Worm (Caenorhabditis elegans) whole organism, young adult: Measurements from ENCODE around the gene psd-1.

Experiments
- B0019.2 ChIP-seq: fragments of 200-800 bp; sonication (Bioruptor generic); conservative IDR thresholded peaks from 2 replicates; pipeline ENCODE4 v1.3.6; 2022; ENCODE audit warnings: missing genetic modification reagents, missing genetic modification characterization, missing compliant biosample characterization
- B0035.1 ChIP-seq: sonication (generic microtip); optimal IDR thresholded peaks from 2 replicates; lab custom pipeline; 2016; ENCODE audit warnings: missing genetic modification characterization, mild to moderate bottlenecking, missing compliant biosample characterization, missing genotype, missing genetic modification reagents
- F22D6.2 ChIP-seq: sonication (generic microtip); optimal IDR thresholded peaks from 2 replicates; lab custom pipeline; 2016; ENCODE audit warnings: mild to moderate bottlenecking, missing genetic modification characterization, missing compliant biosample characterization
- F49E8.2 ChIP-seq: sonication (generic microtip); optimal IDR thresholded peaks from 3 replicates; lab custom pipeline; 2017; ENCODE audit warnings: missing genetic modification characterization, mild to moderate bottlenecking, missing compliant biosample characterization, antibody characterized with exemption, moderate library complexity; ENCODE audit not compliant: insufficient read depth
- F55B11.4 ChIP-seq: sonication (generic microtip); optimal IDR thresholded peaks from 2 replicates; lab custom pipeline; 2016; ENCODE audit warnings: missing compliant biosample characterization, missing genetic modification characterization, borderline replicate concordance; ENCODE audit not compliant: insufficient read depth
- F57C9.4 ChIP-seq: sonication (generic microtip); optimal IDR thresholded peaks from 2 replicates; lab custom pipeline; 2017; ENCODE audit warnings: mild to moderate bottlenecking, missing genetic modification characterization, missing compliant biosample characterization
- T26A5.8 ChIP-seq: sonication (generic microtip); optimal IDR thresholded peaks from 2 replicates; lab custom pipeline; 2016; ENCODE audit warnings: missing genetic modification characterization, missing compliant biosample characterization
- Y53G8AR.9 ChIP-seq: fragments of 200-800 bp; sonication (Bioruptor generic); conservative IDR thresholded peaks from 2 replicates; pipeline ENCODE4 v1.3.6; 2022; ENCODE audit warnings: missing genetic modification reagents, missing genetic modification characterization, missing compliant biosample characterization
- Y67H2A.10 ChIP-seq: fragments of 200-800 bp; sonication (Bioruptor generic); conservative IDR thresholded peaks from 2 replicates; pipeline ENCODE4 v1.3.6; 2022; ENCODE audit warnings: missing genetic modification reagents, missing genetic modification characterization, missing compliant biosample characterization
- attf-3 ChIP-seq: fragments of 200-800 bp; sonication (Bioruptor generic); conservative IDR thresholded peaks from 2 replicates; pipeline ENCODE4 v1.3.6; 2022; ENCODE audit warnings: missing genetic modification reagents, missing genetic modification characterization, missing compliant biosample characterization
- attf-5 ChIP-seq: fragments of 200-800 bp; sonication (Bioruptor generic); optimal IDR thresholded peaks from 2 replicates; lab custom pipeline; 2018; ENCODE audit warnings: mild to moderate bottlenecking, missing genetic modification characterization, missing compliant biosample characterization
- attf-6 ChIP-seq: fragments of 200-800 bp; sonication (Bioruptor generic); IDR thresholded peaks from 2 replicates; pipeline ENCODE4 v1.3.6; 2022; ENCODE audit warnings: missing genetic modification reagents, missing genetic modification characterization, missing compliant biosample characterization
- bed-1 ChIP-seq: fragments of 200-800 bp; sonication (Bioruptor generic); IDR thresholded peaks from 2 replicates; pipeline ENCODE4 v1.3.6; 2022; ENCODE audit warnings: missing genetic modification reagents, missing genetic modification characterization, missing compliant biosample characterization
- ceh-100 ChIP-seq: fragments of 200-800 bp; sonication (Bioruptor generic); IDR thresholded peaks from 2 replicates; pipeline ENCODE4 v1.3.6; 2022; ENCODE audit warnings: missing genetic modification reagents, missing genetic modification characterization, missing compliant biosample characterization
- ceh-27 ChIP-seq: fragments of 200-800 bp; sonication (Bioruptor generic); optimal IDR thresholded peaks from 2 replicates; lab custom pipeline; 2018; ENCODE audit warnings: mild to moderate bottlenecking, missing genetic modification characterization, moderate library complexity, missing compliant biosample characterization
- ceh-58 ChIP-seq: fragments of 200-800 bp; sonication (Bioruptor generic); IDR thresholded peaks from 2 replicates; pipeline ENCODE4 v1.3.6; 2022; ENCODE audit warnings: missing genetic modification characterization, missing compliant biosample characterization
- ceh-91 ChIP-seq: fragments of 200-800 bp; sonication (Bioruptor generic); IDR thresholded peaks from 2 replicates; pipeline ENCODE4 v1.3.6; 2022; ENCODE audit warnings: missing genetic modification reagents, missing genetic modification characterization, missing compliant biosample characterization
- dpff-1 ChIP-seq: sonication (generic microtip); optimal IDR thresholded peaks from 2 replicates; lab custom pipeline; 2017; ENCODE audit warnings: mild to moderate bottlenecking, missing genetic modification characterization, missing compliant biosample characterization
- gei-17 ChIP-seq: fragments of 200-800 bp; sonication (Bioruptor generic); optimal IDR thresholded peaks from 2 replicates; lab custom pipeline; 2018; ENCODE audit warnings: mild to moderate bottlenecking, missing genetic modification characterization, missing compliant biosample characterization
- hlh-26 ChIP-seq: fragments of 200-800 bp; sonication (Bioruptor generic); conservative IDR thresholded peaks from 2 replicates; pipeline ENCODE4 v1.3.6; 2022; ENCODE audit warnings: missing genetic modification reagents, missing genetic modification characterization, missing compliant biosample characterization
- lag-1 ChIP-seq: fragments of 200-800 bp; sonication (Bioruptor generic); IDR thresholded peaks from 2 replicates; pipeline ENCODE4 v1.3.6; 2022; ENCODE audit warnings: missing genetic modification reagents, missing genetic modification characterization, missing compliant biosample characterization
- let-607 ChIP-seq, 2 experiments: fragments of 200-800 bp in 1 of 2; sonication (Bioruptor generic) in 1 of 2; sonication (generic microtip) in 1 of 2; optimal IDR thresholded peaks; 2 replicates each; lab custom pipeline; 2016 to 2018; ENCODE audit warnings: mild to moderate bottlenecking in 2 of 2, missing compliant biosample characterization in 2 of 2, missing genetic modification characterization in 2 of 2, moderate library complexity in 2 of 2, missing genotype in 1 of 2
- madf-10 ChIP-seq: sonication (generic microtip); optimal IDR thresholded peaks from 2 replicates; lab custom pipeline; 2016; ENCODE audit warnings: mild to moderate bottlenecking, missing genetic modification characterization, missing compliant biosample characterization
- madf-3 ChIP-seq: fragments of 200-800 bp; sonication (Bioruptor generic); IDR thresholded peaks from 2 replicates; pipeline ENCODE4 v1.3.6; 2022; ENCODE audit warnings: missing genetic modification reagents, missing genetic modification characterization, missing compliant biosample characterization
- mes-4 ChIP-seq: sonication (generic microtip); optimal IDR thresholded peaks from 2 replicates; lab custom pipeline; 2016; ENCODE audit warnings: missing genotype, missing genetic modification characterization, missing compliant biosample characterization
- mxl-1 ChIP-seq: sonication (generic microtip); optimal IDR thresholded peaks from 2 replicates; lab custom pipeline; 2016; ENCODE audit warnings: missing genetic modification characterization, missing compliant biosample characterization
- nfya-2 ChIP-seq: fragments of 200-800 bp; sonication (Bioruptor generic); IDR thresholded peaks from 2 replicates; pipeline ENCODE4 v1.3.6; 2022; ENCODE audit warnings: missing genetic modification reagents, missing genetic modification characterization, missing compliant biosample characterization
- nhr-179 ChIP-seq: sonication (generic microtip); optimal IDR thresholded peaks from 2 replicates; lab custom pipeline; 2016; ENCODE audit warnings: mild to moderate bottlenecking, missing genetic modification characterization, missing compliant biosample characterization
- nhr-80 ChIP-seq: sonication (generic microtip); optimal IDR thresholded peaks from 2 replicates; lab custom pipeline; 2016; ENCODE audit warnings: missing genetic modification characterization, missing compliant biosample characterization
- pbrm-1 ChIP-seq: fragments of 200-800 bp; sonication (Bioruptor generic); IDR thresholded peaks from 2 replicates; pipeline ENCODE4 v1.3.6; 2022; ENCODE audit warnings: missing genetic modification reagents, missing genetic modification characterization, missing compliant biosample characterization
- rcor-1 ChIP-seq: fragments of 200-800 bp; sonication (Bioruptor generic); IDR thresholded peaks from 2 replicates; pipeline ENCODE4 v1.3.6; 2022; ENCODE audit warnings: missing genetic modification reagents, missing genetic modification characterization, missing compliant biosample characterization
- repo-1 ChIP-seq: sonication (generic microtip); optimal IDR thresholded peaks from 2 replicates; lab custom pipeline; 2017; ENCODE audit warnings: mild to moderate bottlenecking, missing genetic modification characterization, missing compliant biosample characterization
- snpc-3.4 ChIP-seq: sonication (generic microtip); optimal IDR thresholded peaks from 2 replicates; lab custom pipeline; 2017; ENCODE audit warnings: missing genetic modification characterization, mild to moderate bottlenecking, missing compliant biosample characterization, antibody characterized with exemption, moderate library complexity, missing genotype, missing genetic modification reagents
- xnd-1 ChIP-seq: sonication (generic microtip); optimal IDR thresholded peaks from 2 replicates; lab custom pipeline; 2016; ENCODE audit warnings: missing genotype, missing genetic modification reagents, missing genetic modification characterization, missing compliant biosample characterization
- ztf-28 ChIP-seq: fragments of 200-800 bp; sonication (Bioruptor generic); IDR thresholded peaks from 2 replicates; pipeline ENCODE4 v1.3.6; 2022; ENCODE audit warnings: missing genetic modification reagents, missing genetic modification characterization, missing compliant biosample characterization

Gene psd-1

DNA sequence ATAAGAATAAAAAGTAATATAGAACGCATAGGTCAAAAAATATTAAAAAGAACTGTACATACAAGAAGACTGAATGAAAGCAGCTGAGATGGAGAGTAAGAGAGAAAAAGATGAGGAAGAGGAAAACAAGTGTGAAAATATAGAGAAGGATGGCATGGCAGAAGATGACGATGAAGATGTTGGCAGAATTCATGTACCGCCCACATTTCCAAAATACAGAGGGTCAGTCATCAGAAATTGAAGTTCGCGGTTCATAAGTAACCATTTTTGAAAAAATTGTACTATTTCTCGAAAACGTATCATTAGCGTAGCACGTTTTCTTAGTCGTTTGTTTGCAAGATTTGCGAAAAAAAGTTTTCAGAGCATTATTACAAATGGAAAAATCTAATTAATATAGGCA is 27.5 kb downstream of the psd-1 start, which contains the start of gene zmp-6:
zmp-6 (minus strand) TSS at position 101 of the 400 bp plus-strand sequence.
- TF ChIP-seq dpff-1, result no peak
- no peak for TF ChIP-seq attf-5 (GFP tag; lab: Kevin White, UChicago)
- no peak for TF ChIP-seq lag-1 (GFP tag; lab: Robert Waterston, UW)
- TF ChIP-seq attf-3, result no peak
- TF ChIP-seq ceh-100 (GFP tag; lab: Robert Waterston, UW), result no peak
- TF ChIP-seq madf-10 (tag; lab: Kevin White, UChicago), result no peak
- TF ChIP-seq Y67H2A.10, result no peak
- TF ChIP-seq ceh-91 (GFP tag; lab: Robert Waterston, UW), result no peak

DNA sequence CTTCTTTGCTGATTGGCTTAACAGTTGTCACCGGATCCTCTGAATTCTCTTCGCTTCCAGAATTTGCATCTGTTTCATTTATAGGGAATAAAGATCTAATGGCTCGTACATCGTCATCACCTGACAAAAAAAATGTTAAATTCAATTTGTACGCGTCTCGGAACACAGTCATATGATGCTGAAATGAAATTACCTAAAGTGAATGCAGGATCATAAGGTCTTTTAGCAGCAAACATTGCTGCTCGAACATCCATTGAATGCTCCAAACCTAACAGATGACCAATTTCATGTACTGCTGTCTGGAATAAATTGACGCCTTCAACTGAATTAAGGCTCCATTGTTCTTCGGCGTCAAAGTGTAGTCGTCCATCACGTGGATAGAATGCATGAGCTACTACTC is 28.8 kb downstream of the psd-1 start:
- TF ChIP-seq snpc-3.4 (no peak), ztf-28 (no peak), nfya-2 (GFP tag; lab: Robert Waterston, UW) (no peak), F57C9.4 (tag; lab: Kevin White, UChicago) (no peak), F55B11.4 (no peak)
- TF ChIP-seq, all 124 proteins: peak for 0

DNA sequence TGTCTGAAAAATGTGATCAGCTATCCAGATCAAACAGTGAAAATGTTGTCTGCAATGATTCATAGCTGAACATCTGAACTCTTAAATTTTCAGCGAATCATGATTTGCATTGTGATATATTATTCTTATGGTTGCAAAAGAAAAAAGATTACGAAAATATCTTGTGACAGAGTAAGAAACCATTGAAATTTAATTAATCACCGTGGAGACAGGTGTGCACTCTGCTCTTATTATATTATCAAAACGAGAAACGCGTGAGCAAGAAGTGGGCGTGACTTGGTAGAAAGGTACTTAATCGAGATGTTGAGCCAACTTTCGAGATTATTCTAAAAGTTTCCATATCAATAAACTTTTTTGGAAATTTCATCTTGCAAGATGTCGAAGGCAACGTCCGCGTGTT is 32.2 kb downstream of the psd-1 start, which contains the start of gene osm-10:
osm-10 (plus strand) TSS at position 293 of the 400 bp plus-strand sequence.
- TF ChIP-seq B0019.2 (GFP tag; lab: Robert Waterston, UW) (no peak), T26A5.8 (tag; lab: Kevin White, UChicago) (no peak), attf-5 (GFP tag; lab: Kevin White, UChicago) (no peak), bed-1 (GFP tag; lab: Robert Waterston, UW) (no peak)

DNA sequence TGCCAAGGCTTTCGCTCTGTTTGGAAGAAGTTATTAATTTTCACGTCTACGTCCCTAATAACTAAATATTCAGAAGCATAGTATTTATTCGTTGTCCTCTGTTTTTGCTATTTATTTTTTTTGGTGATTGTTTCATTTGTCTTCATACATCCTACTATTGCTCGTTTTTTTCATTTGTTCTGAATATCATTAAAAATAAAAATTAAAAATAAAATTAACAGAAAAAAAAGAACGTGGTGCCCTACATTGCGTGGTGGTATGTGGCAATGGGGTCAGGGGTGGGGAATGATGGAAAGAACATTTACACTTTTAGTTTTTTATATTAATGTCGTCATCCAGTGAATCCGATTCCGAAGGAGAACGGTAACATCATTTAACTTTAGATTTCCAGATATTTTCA is 34.1 kb downstream of the psd-1 start, which contains the start of gene ztf-31:
ztf-31 (plus strand) TSS at position 301 of the 400 bp plus-strand sequence.
- TF ChIP-seq B0035.1 (tag; lab: Kevin White, UChicago) (no peak), mxl-1 (tag; lab: Kevin White, UChicago) (no peak), hlh-26 (GFP tag; lab: Robert Waterston, UW) (no peak), let-607 (tag; optimal IDR thresholded peaks at IDR 0.05; lab: Kevin White, UChicago) (no peak), madf-3 (GFP tag; lab: Robert Waterston, UW) (no peak), rcor-1 (GFP tag; lab: Robert Waterston, UW) (no peak), Y53G8AR.9 (GFP tag; lab: Robert Waterston, UW) (no peak), ceh-58 (GFP tag; lab: Robert Waterston, UW) (no peak), nfya-2 (GFP tag; lab: Robert Waterston, UW) (no peak), repo-1 (no peak), attf-6 (GFP tag; lab: Robert Waterston, UW) (no peak), F22D6.2 (tag; lab: Kevin White, UChicago) (no peak), pbrm-1 (GFP tag; lab: Robert Waterston, UW) (no peak), F55B11.4 (no peak), nhr-80 (no peak), ceh-27 (GFP tag; lab: Kevin White, UChicago) (no peak), F49E8.2 (tag; lab: Kevin White, UChicago) (no peak)
- TF ChIP-seq, all 124 proteins: peak for 0

DNA sequence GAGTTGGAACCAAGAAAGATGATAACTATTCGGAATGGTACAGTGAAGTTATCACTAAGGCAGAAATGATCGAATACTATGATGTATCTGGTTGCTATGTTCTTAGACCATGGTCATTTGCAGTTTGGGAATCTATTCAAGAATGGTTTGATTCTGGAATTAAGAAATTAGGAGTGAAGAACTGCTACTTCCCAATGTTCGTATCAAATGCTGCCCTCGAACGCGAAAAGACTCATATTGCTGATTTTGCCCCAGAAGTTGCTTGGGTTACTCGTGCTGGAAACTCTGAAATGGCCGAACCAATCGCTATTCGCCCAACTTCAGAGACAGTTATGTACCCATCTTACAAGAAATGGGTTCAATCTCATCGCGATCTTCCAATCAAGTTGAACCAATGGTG is 35.8 kb downstream of the psd-1 start:
- no peak for TF ChIP-seq xnd-1
- TF ChIP-seq mes-4, result no peak
- TF ChIP-seq nhr-179, result no peak
- no peak for TF ChIP-seq snpc-3.4
- no peak for TF ChIP-seq pbrm-1 (GFP tag; lab: Robert Waterston, UW)
- TF ChIP-seq gei-17 (GFP tag; lab: Kevin White, UChicago), result no peak
